Worm (Caenorhabditis elegans) whole organism, L2 larva: ENCODE data around the gene F54D5.24.

ENCODE experiments used
- C34F6.9 ChIP-seq: fragments of 150-350 bp; optimal IDR thresholded peaks from 2 replicates; lab custom pipeline; 2014; ENCODE audit warnings: missing biosample characterization, missing genetic modification characterization
- F13H6.1 ChIP-seq: sonication (generic microtip); optimal IDR thresholded peaks from 2 replicates; lab custom pipeline; 2016; ENCODE audit warnings: missing genetic modification characterization, missing compliant biosample characterization
- R02D3.7 ChIP-seq: fragments of 150-350 bp; optimal IDR thresholded peaks from 2 replicates; lab custom pipeline; 2014; ENCODE audit warnings: missing biosample characterization, missing genetic modification characterization
- Y55F3AM.14 ChIP-seq: fragments of 200-800 bp; sonication (Bioruptor generic); optimal IDR thresholded peaks from 2 replicates; lab custom pipeline; 2018; ENCODE audit warnings: mild to moderate bottlenecking, missing genetic modification characterization, missing compliant biosample characterization
- ZK546.5 ChIP-seq: sonication (generic microtip); optimal IDR thresholded peaks from 2 replicates; lab custom pipeline; 2017; ENCODE audit warnings: missing biosample characterization, missing genetic modification characterization
- alr-1 ChIP-seq: fragments of 150-350 bp; optimal IDR thresholded peaks from 2 replicates; lab custom pipeline; 2014; ENCODE audit warnings: missing biosample characterization, missing genetic modification characterization
- aly-2 ChIP-seq: fragments of 150-350 bp; optimal IDR thresholded peaks from 2 replicates; lab custom pipeline; 2014; ENCODE audit warnings: missing biosample characterization, missing genetic modification characterization
- ama-1 ChIP-seq: fragments of 150-350 bp; optimal IDR thresholded peaks from 2 replicates; lab custom pipeline; 2018; ENCODE audit warnings: inconsistent platforms
- ceh-16 ChIP-seq: fragments of 150-350 bp; optimal IDR thresholded peaks from 2 replicates; lab custom pipeline; 2014; ENCODE audit warnings: missing biosample characterization, missing genetic modification characterization
- ceh-82 ChIP-seq: fragments of 150-350 bp; optimal IDR thresholded peaks from 2 replicates; lab custom pipeline; 2014; ENCODE audit warnings: missing biosample characterization, missing genetic modification characterization
- crh-2 ChIP-seq: sonication (generic microtip); optimal IDR thresholded peaks from 2 replicates; lab custom pipeline; 2017; ENCODE audit warnings: missing biosample characterization, missing genetic modification characterization
- dmd-4 ChIP-seq: sonication (generic microtip); optimal IDR thresholded peaks from 2 replicates; lab custom pipeline; 2017; ENCODE audit warnings: missing biosample characterization, missing genetic modification characterization
- egl-27 ChIP-seq: sonication (generic microtip); optimal IDR thresholded peaks from 3 replicates; lab custom pipeline; 2017; ENCODE audit warnings: missing biosample characterization, missing genetic modification reagents, missing genetic modification characterization
- elt-1 ChIP-seq: fragments of 150-350 bp; optimal IDR thresholded peaks from 2 replicates; lab custom pipeline; 2014; ENCODE audit warnings: missing biosample characterization, missing genetic modification characterization
- elt-3 ChIP-seq: sonication (generic microtip); optimal IDR thresholded peaks from 2 replicates; lab custom pipeline; 2017; ENCODE audit warnings: missing biosample characterization, missing genetic modification characterization
- fos-1 ChIP-seq: fragments of 150-350 bp; optimal IDR thresholded peaks from 2 replicates; lab custom pipeline; 2014; ENCODE audit warnings: missing biosample characterization, missing genetic modification characterization
- gmeb-1 ChIP-seq: fragments of 150-350 bp; optimal IDR thresholded peaks from 2 replicates; lab custom pipeline; 2014; ENCODE audit warnings: missing biosample characterization, missing genetic modification characterization
- lin-13 ChIP-seq: fragments of 150-350 bp; optimal IDR thresholded peaks from 2 replicates; lab custom pipeline; 2014; ENCODE audit warnings: missing biosample characterization, missing genetic modification reagents, missing genetic modification characterization
- lin-39 ChIP-seq: fragments of 150-350 bp; optimal IDR thresholded peaks from 2 replicates; lab custom pipeline; 2014; ENCODE audit warnings: missing biosample characterization, missing genetic modification reagents, missing genetic modification characterization
- lsy-2 ChIP-seq, 2 experiments: fragments of 150-350 bp in 1 of 2; sonication (generic microtip) in 1 of 2; optimal IDR thresholded peaks; 2 replicates each; lab custom pipeline; 2014 to 2017; ENCODE audit warnings: missing biosample characterization in 2 of 2, missing genetic modification characterization in 2 of 2
- mab-5 ChIP-seq: fragments of 150-350 bp; optimal IDR thresholded peaks from 2 replicates; lab custom pipeline; 2014; ENCODE audit warnings: missing biosample characterization, missing genetic modification characterization
- mbf-1 ChIP-seq: sonication (generic microtip); optimal IDR thresholded peaks from 2 replicates; lab custom pipeline; 2017; ENCODE audit warnings: missing biosample characterization, missing genetic modification characterization
- mdl-1 ChIP-seq, 2 experiments: fragments of 150-350 bp in 1 of 2; sonication (generic microtip) in 1 of 2; optimal IDR thresholded peaks; 2 replicates each; lab custom pipeline; 2017; ENCODE audit warnings: missing biosample characterization in 2 of 2, missing genetic modification characterization in 2 of 2
- nhr-10 ChIP-seq: sonication (generic microtip); optimal IDR thresholded peaks from 2 replicates; lab custom pipeline; 2017; ENCODE audit warnings: missing biosample characterization, missing genetic modification characterization
- nhr-11 ChIP-seq: fragments of 150-350 bp; optimal IDR thresholded peaks from 2 replicates; lab custom pipeline; 2014; ENCODE audit warnings: missing biosample characterization, missing genetic modification characterization
- nhr-12 ChIP-seq: fragments of 150-350 bp; optimal IDR thresholded peaks from 2 replicates; lab custom pipeline; 2014; ENCODE audit warnings: missing biosample characterization, missing genetic modification characterization
- nhr-129 ChIP-seq: fragments of 150-350 bp; optimal IDR thresholded peaks from 2 replicates; lab custom pipeline; 2014; ENCODE audit warnings: missing biosample characterization, missing genetic modification characterization
- nhr-23 ChIP-seq: fragments of 150-350 bp; optimal IDR thresholded peaks from 2 replicates; lab custom pipeline; 2014; ENCODE audit warnings: missing biosample characterization, missing genetic modification reagents, missing genetic modification characterization
- nhr-237 ChIP-seq: fragments of 150-350 bp; optimal IDR thresholded peaks from 2 replicates; lab custom pipeline; 2014; ENCODE audit warnings: missing biosample characterization, missing genetic modification characterization
- nhr-25 ChIP-seq: fragments of 150-350 bp; sonication (generic microtip); optimal IDR thresholded peaks from 3 replicates; lab custom pipeline; 2014; ENCODE audit warnings: missing biosample characterization, missing genetic modification characterization
- nhr-6 ChIP-seq: fragments of 150-350 bp; optimal IDR thresholded peaks from 2 replicates; lab custom pipeline; 2014; ENCODE audit warnings: missing biosample characterization, missing genetic modification characterization
- nhr-77 ChIP-seq: fragments of 150-350 bp; optimal IDR thresholded peaks from 2 replicates; lab custom pipeline; 2014; ENCODE audit warnings: missing biosample characterization, missing genetic modification characterization
- peb-1 ChIP-seq: fragments of 150-350 bp; optimal IDR thresholded peaks from 2 replicates; lab custom pipeline; 2014; ENCODE audit warnings: missing biosample characterization, missing genetic modification characterization
- sem-4 ChIP-seq: fragments of 150-350 bp; optimal IDR thresholded peaks from 2 replicates; lab custom pipeline; 2014; ENCODE audit warnings: missing biosample characterization, missing genetic modification reagents, missing genetic modification characterization
- skn-1 ChIP-seq: sonication (generic microtip); optimal IDR thresholded peaks from 2 replicates; lab custom pipeline; 2017; ENCODE audit warnings: missing biosample characterization, missing genetic modification characterization
- sma-3 ChIP-seq: sonication (generic microtip); optimal IDR thresholded peaks from 2 replicates; lab custom pipeline; 2016; ENCODE audit warnings: missing genetic modification reagents, missing genetic modification characterization, missing compliant biosample characterization
- sma-9 ChIP-seq, 2 experiments: fragments of 150-350 bp in 1 of 2; sonication (generic microtip) in 1 of 2; optimal IDR thresholded peaks; 2 replicates each; lab custom pipeline; 2014 to 2016; ENCODE audit warnings: missing genetic modification characterization in 2 of 2, mild to moderate bottlenecking in 1 of 2, missing biosample characterization in 1 of 2, missing compliant biosample characterization in 1 of 2, missing genetic modification reagents in 1 of 2, moderate library complexity in 1 of 2
- unc-39 ChIP-seq: fragments of 150-350 bp; optimal IDR thresholded peaks from 2 replicates; lab custom pipeline; 2014; ENCODE audit warnings: missing biosample characterization, missing genetic modification characterization
- unc-55 ChIP-seq: fragments of 150-350 bp; sonication (generic microtip); optimal IDR thresholded peaks from 3 replicates; lab custom pipeline; 2014; ENCODE audit warnings: missing biosample characterization, missing genetic modification reagents, missing genetic modification characterization
- unc-62 ChIP-seq: fragments of 150-350 bp; optimal IDR thresholded peaks from 2 replicates; lab custom pipeline; 2014; ENCODE audit warnings: missing biosample characterization, missing genetic modification reagents, missing genetic modification characterization
- ztf-1 ChIP-seq: fragments of 200-800 bp; sonication (Bioruptor generic); conservative IDR thresholded peaks from 2 replicates; pipeline ENCODE4 v1.3.6; 2022; ENCODE audit warnings: missing genetic modification characterization, missing compliant biosample characterization
- ztf-11 ChIP-seq: sonication (generic microtip); optimal IDR thresholded peaks from 2 replicates; lab custom pipeline; 2017; ENCODE audit warnings: missing biosample characterization, missing genetic modification characterization
- ztf-4 ChIP-seq: fragments of 150-350 bp; optimal IDR thresholded peaks from 2 replicates; lab custom pipeline; 2014; ENCODE audit warnings: missing biosample characterization, missing genetic modification characterization

F54D5.24 gene

DNA sequence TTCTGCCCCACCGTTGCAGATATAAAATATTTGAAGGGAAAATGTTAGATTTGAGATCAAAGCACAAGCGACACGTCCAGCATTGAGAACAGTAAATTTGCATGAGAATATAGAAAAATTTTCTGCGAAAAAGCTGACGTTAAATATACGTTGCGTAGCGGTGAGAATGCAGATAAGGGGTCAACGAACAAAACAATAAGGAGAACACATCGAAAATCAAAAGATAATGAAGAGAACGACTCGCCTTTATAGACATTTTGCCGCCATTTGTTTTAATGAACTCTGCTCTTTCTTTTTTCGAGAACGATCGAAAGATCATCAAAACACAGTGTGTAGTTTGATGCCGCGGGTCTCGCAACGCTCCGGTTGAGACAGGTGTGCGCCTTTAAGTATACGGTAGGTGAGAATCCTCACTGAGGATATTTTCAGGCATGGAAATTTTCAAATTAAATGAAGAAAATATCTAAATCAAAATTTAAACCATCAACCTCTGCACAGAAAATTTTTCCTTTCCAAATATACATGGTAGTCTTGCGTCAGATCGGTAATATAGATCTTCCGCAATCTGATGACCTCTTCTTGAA lies 40.5 kb downstream of the F54D5.24 start:
- TF ChIP-seq sma-9 (GFP tag; optimal IDR thresholded peaks at IDR 0.05; lab: Kevin White, UChicago): peak; percentile 77
- no peak for TF ChIP-seq sma-9 (tag; optimal IDR thresholded peaks at IDR 0.05; lab: Kevin White, UChicago)
- no peak for TF ChIP-seq C34F6.9
- peak; percentile 59 for TF ChIP-seq sma-3 (GFP tag; lab: Kevin White, UChicago)
- peak in 1 of 2 experiments; percentile 8 for TF ChIP-seq lsy-2 (tag; optimal IDR thresholded peaks at IDR 0.05; lab: Kevin White, UChicago)
- no peak for TF ChIP-seq F13H6.1

DNA sequence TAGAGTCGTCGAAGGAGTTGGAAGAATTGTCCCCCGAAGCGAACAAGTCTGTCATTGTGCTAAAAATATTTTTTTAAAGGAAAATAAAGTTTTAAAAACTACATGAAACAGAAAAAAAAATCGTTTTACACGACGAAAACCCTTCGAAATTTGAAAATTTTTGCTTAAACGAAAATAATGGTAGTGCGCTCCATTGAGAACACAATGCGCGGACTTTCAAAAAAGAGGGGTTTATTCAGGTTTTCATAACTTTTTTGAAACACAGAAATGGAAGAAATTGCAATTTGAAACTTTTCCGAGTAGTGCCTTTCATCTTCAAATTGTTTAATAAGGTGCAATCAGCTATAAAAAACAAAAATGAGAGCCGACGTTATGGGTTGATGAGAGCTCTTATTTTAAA lies 44.0 kb downstream of the F54D5.24 start, which contains the start of gene npp-5:
Gene npp-5 (minus strand): TSS at position 59 of the 400 bp plus-strand sequence.
- TF ChIP-seq nhr-129 (tag; lab: Kevin White, UChicago): no peak
- TF ChIP-seq mbf-1 (tag; lab: Kevin White, UChicago): no peak
- no peak for TF ChIP-seq ztf-1 (GFP tag; lab: Robert Waterston, UW)
- TF ChIP-seq nhr-10 (tag; lab: Kevin White, UChicago): no peak
- no peak for TF ChIP-seq ceh-16 (tag; lab: Kevin White, UChicago)
- no peak for TF ChIP-seq sem-4 (tag; lab: Kevin White, UChicago)
- no peak for TF ChIP-seq nhr-25 (tag; lab: Kevin White, UChicago)
- no peak for TF ChIP-seq F13H6.1
- TF ChIP-seq peb-1 (tag; lab: Kevin White, UChicago): no peak
- no peak for TF ChIP-seq alr-1 (tag; lab: Kevin White, UChicago)
- TF ChIP-seq aly-2 (tag; lab: Kevin White, UChicago): no peak
- no peak for TF ChIP-seq ztf-11 (tag; lab: Kevin White, UChicago)
- TF ChIP-seq gmeb-1 (tag; lab: Kevin White, UChicago): peak; percentile 93
- TF ChIP-seq elt-1 (tag; lab: Kevin White, UChicago): no peak
- no peak for TF ChIP-seq ztf-4 (tag; lab: Kevin White, UChicago)
- TF ChIP-seq ZK546.5 (tag; lab: Kevin White, UChicago): no peak
- TF ChIP-seq elt-3: no peak
- no peak for TF ChIP-seq nhr-237 (tag; lab: Kevin White, UChicago)
- TF ChIP-seq crh-2 (tag; lab: Kevin White, UChicago): peak; percentile 25
- TF ChIP-seq dmd-4 (tag; lab: Kevin White, UChicago): no peak
- no peak for TF ChIP-seq Y55F3AM.14 (GFP tag; lab: Kevin White, UChicago)
- peak in 1 of 2 experiments; percentile 52 for TF ChIP-seq lsy-2 (tag; optimal IDR thresholded peaks at IDR 0.05; lab: Kevin White, UChicago)
- no peak for TF ChIP-seq mab-5 (tag; lab: Kevin White, UChicago)
- no peak for TF ChIP-seq ama-1 (lab: Kevin White, UChicago)
- no peak for TF ChIP-seq nhr-11 (tag; lab: Kevin White, UChicago)
- peak; percentile 50 for TF ChIP-seq C34F6.9
- TF ChIP-seq R02D3.7 (tag; lab: Kevin White, UChicago): no peak
- no peak for TF ChIP-seq fos-1
- peak; percentile 75 for TF ChIP-seq unc-55 (GFP tag; lab: Kevin White, UChicago)
- TF ChIP-seq unc-39: no peak
- no peak for TF ChIP-seq lin-13 (GFP tag; lab: Kevin White, UChicago)
- no peak for TF ChIP-seq nhr-12 (tag; lab: Kevin White, UChicago)
- no peak for TF ChIP-seq nhr-23 (tag; lab: Kevin White, UChicago)
- no peak for TF ChIP-seq lin-39 (tag; lab: Kevin White, UChicago)
- no peak for TF ChIP-seq skn-1 (tag; lab: Kevin White, UChicago)
- TF ChIP-seq mdl-1 (tag; optimal IDR thresholded peaks at IDR 0.05; lab: Kevin White, UChicago): no peak
- TF ChIP-seq egl-27: no peak
- no peak for TF ChIP-seq sma-9 (GFP tag; optimal IDR thresholded peaks at IDR 0.05; lab: Kevin White, UChicago)
- no peak for TF ChIP-seq sma-9 (tag; optimal IDR thresholded peaks at IDR 0.05; lab: Kevin White, UChicago)
- no peak for TF ChIP-seq ceh-82 (tag; lab: Kevin White, UChicago)
- no peak for TF ChIP-seq nhr-6 (tag; lab: Kevin White, UChicago)
- TF ChIP-seq unc-62 (GFP tag; lab: Kevin White, UChicago): no peak
- TF ChIP-seq nhr-77: no peak
